Fruit fly (Drosophila melanogaster) Kc167 (cell line): ENCODE data around the gene CG2533.
"Not testable (repeated sequence)": the region's sequence is repeated elsewhere in the genome, so short reads cannot be mapped to it uniquely, and the experiment has no call there.

Experiments used
- Myc ChIP-seq: fragments of >200 bp; optimal IDR thresholded peaks from 2 replicates; lab custom pipeline; 2017; ENCODE audit warnings: missing external identifiers
- Sin3A ChIP-seq: fragments of >200 bp; optimal IDR thresholded peaks from 2 replicates; lab custom pipeline; 2018; ENCODE audit warnings: missing external identifiers
- h ChIP-seq: fragments of >200 bp; optimal IDR thresholded peaks from 3 replicates; lab custom pipeline; 2018; ENCODE audit warnings: missing external identifiers
- insv ChIP-seq: fragments of >200 bp; optimal IDR thresholded peaks from 3 replicates; lab custom pipeline; 2018; ENCODE audit warnings: missing external identifiers
- psq ChIP-seq: fragments of >200 bp; optimal IDR thresholded peaks from 2 replicates; lab custom pipeline; 2017; ENCODE audit warnings: missing external identifiers
- ttk ChIP-seq: sonication (Bioruptor generic); optimal IDR thresholded peaks from 2 replicates; lab custom pipeline; 2017; ENCODE audit warnings: missing external identifiers

The CG2533 gene

DNA sequence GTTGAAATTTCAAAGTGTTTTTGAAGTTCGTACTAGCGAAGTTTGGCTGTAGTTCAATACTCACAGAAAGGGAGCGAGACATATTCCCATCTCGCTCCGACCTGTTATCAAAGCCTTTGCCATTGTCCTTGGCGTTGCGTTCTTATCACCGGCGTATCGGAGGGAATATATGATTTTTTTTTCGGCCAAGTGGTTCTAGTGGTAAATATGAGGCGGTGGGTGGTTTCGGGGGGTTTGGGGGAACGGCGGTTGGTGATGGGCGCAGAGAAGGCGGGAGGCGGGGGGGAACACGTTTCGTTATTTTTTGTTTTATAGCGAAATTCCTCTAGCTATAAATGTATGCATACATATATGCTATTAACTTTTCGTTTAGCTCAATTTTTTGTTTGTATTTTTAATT, 16.5 kb upstream of the CG2533 start:
- TF ChIP-seq h (lab: Kevin White, UChicago): no peak
- no peak for TF ChIP-seq psq (lab: Kevin White, UChicago)
- TF ChIP-seq insv (lab: Kevin White, UChicago): no peak
- no peak for TF ChIP-seq Myc (lab: Kevin White, UChicago)
- no peak for TF ChIP-seq ttk (lab: Kevin White, UChicago)

DNA sequence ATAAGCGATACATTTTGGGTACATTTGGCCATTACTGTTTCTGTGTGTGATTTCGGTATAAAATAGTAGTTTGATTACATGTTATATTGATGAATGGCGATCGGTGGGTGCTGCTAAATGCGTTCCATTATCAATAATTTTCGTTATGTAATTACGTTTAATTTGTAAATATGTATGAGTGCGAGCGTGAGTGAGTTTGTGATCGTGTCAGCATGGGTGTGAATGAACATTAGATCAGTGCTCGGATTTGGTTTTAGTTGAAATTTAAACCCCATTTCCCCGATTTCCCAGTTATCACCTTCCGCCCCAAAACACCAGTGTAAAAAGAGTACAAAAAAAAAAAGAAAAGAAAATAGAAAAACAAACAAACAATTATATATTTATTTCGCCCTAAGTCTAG, 15.6 kb upstream of the CG2533 start:
- no peak for TF ChIP-seq insv (lab: Kevin White, UChicago)
- no peak for TF ChIP-seq psq (lab: Kevin White, UChicago)
- no peak for TF ChIP-seq ttk (lab: Kevin White, UChicago)
- TF ChIP-seq Myc (lab: Kevin White, UChicago): no peak
- no peak for TF ChIP-seq h (lab: Kevin White, UChicago)

DNA sequence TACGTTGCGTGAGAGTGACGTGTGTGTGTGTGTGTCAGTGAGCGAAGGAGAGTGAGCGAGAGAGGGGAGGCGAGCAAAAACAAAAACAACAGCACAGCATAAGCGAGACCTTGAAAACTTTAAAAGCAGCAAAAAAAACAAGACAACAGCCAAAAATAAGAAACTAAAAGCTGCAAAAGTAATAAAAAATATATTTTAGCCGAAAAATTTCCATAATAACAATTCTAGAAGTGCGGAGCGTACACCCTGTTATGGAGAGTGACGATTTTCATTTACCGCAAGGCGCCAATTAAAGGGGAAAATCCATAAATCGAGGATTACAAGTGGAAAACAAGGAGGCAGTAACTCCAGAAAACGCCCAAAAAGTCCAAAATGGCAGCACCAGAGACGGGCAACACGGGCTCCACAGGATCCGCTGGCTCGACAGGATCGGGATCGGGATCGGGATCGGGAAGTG, 12.5 kb upstream of the CG2533 start:
- TF ChIP-seq psq (lab: Kevin White, UChicago): no peak
- no peak for TF ChIP-seq Sin3A
- no peak for TF ChIP-seq Myc (lab: Kevin White, UChicago)
- TF ChIP-seq insv (lab: Kevin White, UChicago): no peak
- no peak for TF ChIP-seq ttk (lab: Kevin White, UChicago)
- TF ChIP-seq h (lab: Kevin White, UChicago): no peak

DNA sequence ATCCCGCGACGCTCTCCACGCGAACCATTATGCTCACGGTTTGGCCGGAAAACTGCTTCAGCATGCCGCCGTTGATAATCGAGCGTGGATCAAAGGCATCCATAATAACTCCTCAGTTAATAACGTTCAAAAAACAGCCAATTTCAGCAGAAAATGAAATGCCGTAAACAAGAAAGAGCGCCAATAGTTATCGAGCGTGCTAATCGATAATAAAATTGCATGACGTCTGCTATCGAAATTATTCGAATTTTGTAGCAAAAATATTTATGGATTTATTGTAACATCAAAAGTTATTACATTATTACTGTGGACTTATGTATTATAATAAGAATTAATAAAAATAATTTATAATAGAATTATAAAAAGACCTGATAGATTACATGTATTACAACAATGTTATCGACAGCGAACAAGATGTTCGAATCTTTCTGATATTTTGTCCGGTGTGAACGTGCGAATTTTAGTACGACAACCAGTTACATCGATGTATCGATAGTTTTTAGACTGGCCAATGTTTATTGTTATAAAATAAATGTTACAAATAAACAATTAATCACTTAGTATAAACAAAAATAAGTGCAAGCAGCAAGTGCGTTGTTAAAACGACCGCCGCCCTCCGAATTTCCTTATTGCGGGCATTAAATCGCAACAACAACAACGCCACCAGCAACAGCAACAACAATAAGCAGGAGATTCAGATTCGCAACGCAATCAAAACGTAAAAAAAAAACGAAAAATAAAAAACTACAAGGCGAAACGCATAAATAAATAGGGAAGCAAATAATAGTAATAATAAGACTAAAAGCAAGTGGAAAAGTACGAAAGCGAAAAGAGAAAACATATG, 11.9 kb upstream of the CG2533 start, which contains the start of the genes RPA3 and Met:
RPA3 (minus strand) TSS at position 189 of the 844 bp plus-strand sequence.
Met (plus strand) TSS at position 473 of the 844 bp plus-strand sequence.
- TF ChIP-seq psq (lab: Kevin White, UChicago) (no peak), Myc (lab: Kevin White, UChicago) (no peak), insv (lab: Kevin White, UChicago) (no peak), h (lab: Kevin White, UChicago) (no peak), Sin3A (no peak), ttk (lab: Kevin White, UChicago) (no peak)

dm6 chrX:11611645-11612079, 7.7 kb upstream of the CG2533 start, which contains the start of the genes CG2247 and CG1703:
Gene CG2247 (minus strand): TSS chrX:11611652.
Gene CG1703 (plus strand): TSS chrX:11611927.
- TF ChIP-seq Sin3A (no peak), ttk (lab: Kevin White, UChicago) (no peak), psq (lab: Kevin White, UChicago) (no peak), h (lab: Kevin White, UChicago) (no peak), insv (lab: Kevin White, UChicago) (no peak)

DNA sequence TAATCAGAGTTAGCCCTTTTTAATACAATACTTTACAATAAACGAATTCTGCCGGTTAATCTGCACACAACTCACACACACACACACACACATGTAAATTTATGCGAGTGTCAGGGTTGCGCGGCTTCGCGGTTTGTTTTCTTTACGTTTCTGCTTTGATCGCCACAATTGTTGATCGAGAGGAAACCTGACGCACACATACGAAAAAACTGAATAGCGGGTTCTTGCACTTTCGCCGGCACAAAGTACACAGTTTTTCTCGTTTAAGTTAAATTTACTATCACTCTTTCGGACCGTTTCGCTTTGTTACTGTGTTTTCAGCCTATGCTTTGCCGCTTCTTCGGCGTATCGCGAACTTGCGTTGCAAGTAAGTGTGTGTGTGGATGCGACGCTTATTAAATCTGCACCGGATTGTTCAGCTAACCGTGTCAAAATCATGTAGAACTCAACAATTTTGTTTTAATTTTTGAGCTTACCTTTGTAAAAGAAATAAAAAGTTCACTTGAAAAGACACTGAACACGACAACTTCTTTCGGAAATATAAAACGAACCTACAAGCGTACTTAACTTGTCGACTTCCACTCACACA, 7.2 kb upstream of the CG2533 start:
- TF ChIP-seq psq (lab: Kevin White, UChicago): no peak

- TF ChIP-seq insv (lab: Kevin White, UChicago) (no peak), h (lab: Kevin White, UChicago) (no peak)
These were observed 2.6 kb downstream of the CG2533 start for dm6 chrX:11601408-11601807.

dm6 chrX:11600795-11601358, 3.1 kb downstream of the CG2533 start:
- TF ChIP-seq h (lab: Kevin White, UChicago) (no peak), insv (lab: Kevin White, UChicago) (no peak), ttk (lab: Kevin White, UChicago) (no peak), Myc (lab: Kevin White, UChicago) (no peak), Sin3A (no peak), psq (lab: Kevin White, UChicago) (no peak)

DNA sequence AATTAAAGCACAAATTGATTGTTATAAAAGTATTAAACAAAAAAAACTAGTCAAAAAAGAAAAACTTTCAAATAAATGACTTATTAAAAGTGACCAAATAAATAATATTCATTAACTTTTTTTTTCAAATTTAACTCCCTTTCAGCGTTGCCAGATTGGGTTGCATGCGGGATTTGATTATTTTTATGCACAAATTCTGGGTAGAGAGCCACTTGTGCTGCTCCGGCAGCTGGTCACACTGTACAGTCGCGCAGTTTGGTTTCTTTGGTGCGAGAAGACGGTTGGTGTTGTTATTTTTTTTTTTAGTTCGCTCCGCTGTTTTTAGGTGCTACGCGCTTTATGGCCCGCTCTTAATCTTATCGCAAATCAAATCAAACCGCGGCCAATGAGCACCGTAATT, 4.4 kb downstream of the CG2533 start, which contains the start of gene rho-4:
rho-4 (plus strand) TSS at position 250 of the 400 bp plus-strand sequence.
- TF ChIP-seq psq (lab: Kevin White, UChicago); insv (lab: Kevin White, UChicago); Sin3A: not testable (repeated sequence)

DNA sequence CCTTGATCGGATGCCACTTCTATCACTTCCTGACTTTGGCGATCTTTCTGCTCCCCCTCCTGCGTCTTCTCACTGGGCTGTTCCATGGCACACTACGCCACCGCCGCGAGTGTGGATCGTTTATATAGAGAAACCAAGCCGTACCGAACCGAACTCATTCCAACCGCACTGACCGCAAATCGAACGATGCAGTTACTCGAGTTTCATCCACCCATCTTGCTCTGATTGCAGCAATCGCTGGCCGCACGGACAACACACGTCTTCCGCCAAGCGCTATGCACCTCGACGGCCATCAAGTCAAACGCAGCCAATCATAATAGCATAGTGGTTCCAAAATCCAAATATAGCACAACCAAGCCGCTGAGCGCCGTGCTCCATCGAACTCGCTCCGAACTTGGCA, 19.9 kb downstream of the CG2533 start, which contains the start of gene pkm:
pkm (minus strand) TSS at position 101 of the 400 bp plus-strand sequence.
- TF ChIP-seq Sin3A (no peak), psq (lab: Kevin White, UChicago) (no peak), h (lab: Kevin White, UChicago) (no peak), insv (lab: Kevin White, UChicago) (no peak), ttk (lab: Kevin White, UChicago) (no peak), Myc (lab: Kevin White, UChicago) (no peak)

DNA sequence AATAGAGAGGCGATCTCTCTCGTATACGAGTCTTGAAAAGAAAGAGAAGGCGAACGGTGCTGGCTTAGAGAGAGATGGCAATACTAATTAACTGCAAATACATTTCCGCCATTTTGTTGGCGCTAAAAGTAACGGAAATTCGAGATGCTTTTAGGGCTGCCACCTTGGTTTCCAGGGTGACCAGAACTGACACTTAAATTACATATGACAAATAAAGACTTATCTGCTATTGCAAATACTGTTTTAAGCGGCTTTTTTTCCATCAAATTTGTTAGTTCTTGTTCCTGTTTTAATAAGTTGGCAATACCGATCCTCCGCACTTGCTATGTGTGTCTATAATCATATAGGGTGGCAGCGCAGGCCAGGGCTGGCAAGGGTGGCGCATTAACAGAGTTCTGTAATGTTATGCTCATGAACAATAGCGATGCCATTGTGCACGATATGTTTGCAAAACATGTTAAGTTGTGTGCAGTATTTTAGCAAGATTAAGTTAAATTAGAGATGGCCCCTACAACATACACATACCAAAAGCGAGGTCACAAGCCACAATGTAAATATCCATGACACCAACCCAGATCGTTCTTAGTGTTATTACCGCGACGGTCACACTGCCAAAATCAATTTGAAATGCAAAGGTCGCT, 23.7 kb downstream of the CG2533 start, which contains the start of gene nod:
nod (plus strand) TSS at position 573 of the 641 bp plus-strand sequence.
- no peak for TF ChIP-seq Myc (lab: Kevin White, UChicago)
- no peak for TF ChIP-seq h (lab: Kevin White, UChicago)
- no peak for TF ChIP-seq ttk (lab: Kevin White, UChicago)
- no peak for TF ChIP-seq insv (lab: Kevin White, UChicago)
- TF ChIP-seq Sin3A: no peak
